Fruit fly (Drosophila melanogaster): ENCODE results near the gene CG14693.

CG14693 gene

DNA sequence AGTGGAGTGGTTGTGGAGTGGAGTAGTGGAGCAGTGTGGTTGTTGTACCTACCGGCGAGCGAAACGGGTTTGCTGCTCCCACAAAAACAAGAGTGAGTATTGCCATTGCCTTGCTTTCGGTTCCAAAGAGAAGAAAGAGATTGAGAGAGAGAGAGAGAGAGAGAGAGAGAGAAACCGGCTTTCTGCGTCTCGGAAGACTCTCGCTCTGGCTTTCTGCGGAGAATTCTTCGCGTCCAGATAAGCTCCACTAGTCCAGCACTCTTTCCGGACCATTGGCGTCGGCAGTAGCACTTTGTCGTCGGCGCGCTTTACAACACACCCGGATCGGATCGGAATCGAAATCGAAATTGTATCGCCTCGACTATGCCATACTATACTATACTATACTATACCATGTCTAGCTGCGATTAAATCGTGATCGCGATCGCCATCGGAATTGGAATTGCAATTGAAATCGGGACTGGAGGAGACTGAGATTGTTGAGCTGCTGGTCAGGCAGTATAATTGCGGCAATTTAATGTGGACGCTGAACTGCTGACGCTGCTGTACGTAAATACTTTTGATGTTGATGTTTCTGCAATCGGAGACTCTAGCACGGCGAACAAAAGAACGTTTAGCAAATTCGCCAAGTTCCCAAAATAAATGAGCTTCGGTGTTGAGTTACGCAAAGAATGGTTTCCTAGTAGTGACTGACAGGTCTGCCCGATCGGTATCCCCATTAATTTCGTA is 12.1 kb upstream of the CG14693 start, which contains the start of gene Cad86C:
TSS of gene Cad86C (plus strand) at position 284 of the 729 bp plus-strand sequence.
- TF ChIP-seq noc (tag; optimal IDR thresholded peaks at IDR 0.05) = no peak

DNA sequence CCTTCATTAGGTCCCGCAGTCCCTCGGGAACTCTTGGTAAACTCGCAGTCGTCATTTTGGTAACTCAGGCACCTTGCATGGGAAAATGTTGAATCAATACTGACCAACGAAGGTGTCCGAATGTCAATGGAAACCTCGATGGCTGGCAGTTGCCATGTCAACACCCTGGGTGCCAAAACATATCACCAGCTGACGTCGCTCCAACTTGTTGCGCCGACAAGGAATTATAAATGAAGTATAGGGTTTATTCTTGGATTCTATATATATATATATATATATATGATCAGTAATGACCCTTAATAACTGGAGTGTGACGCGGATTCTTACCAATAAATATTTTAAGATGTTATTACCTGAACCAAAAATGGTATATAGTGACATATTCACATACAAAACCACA is 11.0 kb downstream of the CG14693 start, which contains the start of gene CG14692:
TSS of gene CG14692 (minus strand) at position 101 of the 400 bp plus-strand sequence.
- no peak for TF ChIP-seq noc (tag; optimal IDR thresholded peaks at IDR 0.05)

DNA sequence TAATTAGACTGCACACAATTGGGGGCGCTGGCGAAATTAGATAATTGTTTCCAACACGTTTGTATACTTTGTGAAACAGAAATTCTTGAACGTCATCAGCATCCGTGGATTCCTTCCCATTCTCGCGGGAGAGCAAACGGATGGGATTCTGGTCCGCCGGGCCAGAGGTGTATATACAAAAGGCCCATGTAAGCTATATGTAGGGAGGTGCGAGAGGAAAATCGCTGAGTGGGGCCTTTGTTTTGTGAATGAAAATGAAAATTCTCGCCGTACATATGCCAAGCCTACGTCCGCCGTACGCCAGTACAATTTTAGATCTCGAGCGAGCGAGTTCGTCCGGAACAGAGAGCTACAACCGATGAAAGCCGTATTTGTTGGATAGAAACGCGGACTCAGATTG is 22.2 kb downstream of the CG14693 start, which contains the start of gene CG14687:
TSS of gene CG14687 (plus strand) at position 301 of the 400 bp plus-strand sequence.
- TF ChIP-seq noc (tag; optimal IDR thresholded peaks at IDR 0.05) = no peak

DNA sequence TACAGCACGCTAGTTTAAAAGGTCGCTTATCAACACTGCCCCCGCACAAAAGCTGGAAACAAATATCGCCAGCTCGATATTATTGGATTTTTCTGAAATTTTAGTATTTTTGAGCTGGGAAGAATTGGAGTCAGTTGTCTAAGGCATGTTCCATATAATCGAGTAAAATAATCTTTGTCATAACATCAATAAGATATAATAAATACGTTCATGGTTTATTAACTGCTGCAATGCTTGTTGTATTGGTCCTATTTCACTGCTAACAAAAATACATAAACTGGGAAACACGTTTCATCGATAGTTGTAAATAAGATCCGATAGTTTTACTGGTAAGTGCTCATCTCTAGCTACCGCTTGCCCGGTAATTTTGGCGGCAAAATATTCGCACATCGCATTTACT is 26.7 kb downstream of the CG14693 start, which contains the start of the genes Art1 and Mcm5:
TSS of gene Art1 (minus strand) at position 41 of the 400 bp plus-strand sequence.
TSS of gene Mcm5 (plus strand) at position 339 of the 400 bp plus-strand sequence.
- peak; percentile 49 for TF ChIP-seq noc (tag; optimal IDR thresholded peaks at IDR 0.05)

DNA sequence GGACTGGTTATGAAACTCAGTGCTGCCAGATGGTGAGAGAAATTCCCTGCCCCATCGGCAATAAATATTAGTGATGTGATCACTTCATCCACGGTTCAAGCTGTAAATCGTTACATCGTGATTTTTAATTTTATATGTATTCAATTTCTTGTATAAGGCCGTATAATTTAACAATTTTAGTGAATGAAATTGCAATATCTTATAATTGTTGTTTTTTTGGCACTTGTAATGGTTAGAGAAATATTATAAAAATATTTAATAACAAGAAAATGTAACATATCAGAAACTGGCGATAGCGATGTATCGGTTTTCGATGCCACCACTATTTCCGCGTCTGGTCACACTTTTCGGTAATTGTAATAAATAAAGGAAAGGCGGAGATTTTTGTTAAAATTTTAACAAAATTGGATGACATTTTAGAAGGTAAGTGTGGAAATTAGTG is 30.8 kb downstream of the CG14693 start, which contains the start of the genes mRpL37 and Rbp1:
TSS of gene mRpL37 (minus strand) at position 35 of the 442 bp plus-strand sequence.
TSS of gene Rbp1 (plus strand) at position 326 of the 442 bp plus-strand sequence.
- TF ChIP-seq noc (tag; optimal IDR thresholded peaks at IDR 0.05) = peak; percentile 70

DNA sequence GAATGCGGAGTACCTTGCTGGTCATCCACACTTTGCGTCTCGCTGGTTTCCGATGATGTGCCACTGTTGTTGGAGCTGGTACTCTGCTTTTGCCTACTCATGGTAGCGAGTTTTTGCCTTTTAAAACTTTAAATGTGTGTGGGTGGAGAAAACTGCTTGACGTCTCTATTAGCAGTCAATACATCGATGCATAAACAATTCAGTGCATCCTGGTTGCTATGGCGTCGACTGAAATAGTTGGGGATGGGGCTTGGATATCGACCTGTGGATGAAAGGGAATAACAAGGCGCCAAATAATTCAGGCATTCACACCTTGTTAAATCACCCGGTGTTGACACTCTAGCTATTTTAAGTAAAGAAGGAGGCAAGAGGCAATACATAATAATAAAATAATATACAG is 32.7 kb downstream of the CG14693 start, which contains the start of gene CG42633:
TSS of gene CG42633 (minus strand) at position 101 of the 400 bp plus-strand sequence.
- TF ChIP-seq noc (tag; optimal IDR thresholded peaks at IDR 0.05) = no peak

DNA sequence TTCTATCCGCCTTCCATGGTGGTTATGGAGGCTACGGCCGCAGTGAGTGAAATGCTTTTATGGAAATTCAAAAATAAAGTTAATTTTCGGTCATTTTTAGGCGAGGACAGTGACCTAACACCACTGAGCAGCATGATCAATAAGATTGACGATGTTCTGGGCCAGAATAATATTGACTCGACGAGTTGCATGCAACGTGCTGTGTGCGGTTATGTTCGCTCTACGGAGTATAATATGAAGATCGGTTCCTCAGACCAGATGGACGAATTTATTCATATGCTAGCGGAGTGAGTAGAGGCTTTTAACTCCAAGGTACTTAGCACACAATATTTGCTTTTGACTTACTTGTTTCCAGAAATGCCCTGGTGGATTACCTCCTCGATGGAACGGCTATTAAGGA is 34.7 kb downstream of the CG14693 start:
- no peak for TF ChIP-seq noc (tag; optimal IDR thresholded peaks at IDR 0.05)

DNA sequence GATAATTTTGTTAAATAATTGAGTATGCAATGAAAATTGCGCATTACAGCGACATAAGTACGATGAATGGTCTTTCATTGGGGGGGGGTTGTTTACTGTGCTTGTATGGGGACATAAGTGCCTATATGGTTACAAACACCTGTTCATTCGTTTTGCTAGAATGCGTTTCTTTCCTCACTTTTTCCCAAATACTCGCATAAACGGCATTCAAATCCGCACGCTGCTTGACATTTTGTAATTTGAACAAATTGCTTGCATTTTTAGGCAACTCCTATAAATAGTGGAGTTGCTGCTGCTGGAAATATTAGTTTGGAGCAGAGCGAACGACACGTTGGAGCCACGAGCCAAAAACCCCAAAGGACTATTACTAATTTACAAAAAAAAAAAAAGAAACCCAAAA is 35.6 kb downstream of the CG14693 start, which contains the start of gene Desi:
TSS of gene Desi (plus strand) at position 301 of the 400 bp plus-strand sequence.
- no peak for TF ChIP-seq noc (tag; optimal IDR thresholded peaks at IDR 0.05)

DNA sequence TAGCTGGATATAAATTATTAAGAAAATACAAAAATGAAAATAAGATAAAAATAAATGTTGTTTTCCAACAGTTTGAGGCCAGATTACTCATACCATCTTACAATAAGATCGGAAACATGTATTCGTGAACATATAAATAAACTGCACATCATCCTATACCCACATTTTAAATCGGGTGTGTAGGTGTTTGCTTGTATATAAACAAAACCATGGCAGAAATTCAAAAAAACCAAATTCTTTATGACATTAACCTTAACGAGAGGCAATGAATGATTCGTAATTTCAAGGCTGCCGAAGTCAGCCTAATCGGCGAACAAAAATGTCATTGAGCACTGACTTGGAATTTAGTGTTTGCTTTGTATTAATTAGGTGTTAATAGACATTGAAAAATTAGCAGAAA is 36.7 kb downstream of the CG14693 start:
- TF ChIP-seq noc (tag; optimal IDR thresholded peaks at IDR 0.05) = no peak

DNA sequence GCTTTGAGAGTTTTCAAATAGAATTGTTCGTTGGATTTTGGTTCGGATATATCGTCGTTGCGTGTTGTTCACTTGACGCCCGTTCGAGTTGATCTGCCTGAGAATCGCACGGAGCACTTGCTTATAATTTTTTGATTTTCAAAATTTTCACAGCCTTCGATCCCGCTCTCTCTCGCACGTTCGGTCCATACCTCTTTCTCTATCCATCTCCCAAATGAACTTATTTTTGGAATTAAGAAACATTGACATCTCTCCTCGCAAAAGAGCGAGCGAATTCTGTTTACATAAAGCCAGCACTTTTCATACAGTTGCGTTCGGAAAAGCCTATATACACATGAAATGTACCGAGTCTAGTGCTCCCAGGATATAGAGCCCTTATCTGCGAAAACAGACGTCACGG is 37.6 kb downstream of the CG14693 start, which contains the start of the genes CG45076, CG45078 and fau:
TSS of gene CG45076 (minus strand) at position 101 of the 400 bp plus-strand sequence.
TSS of gene CG45078 (minus strand) at position 101 of the 400 bp plus-strand sequence.
TSS of gene fau (minus strand) at position 101 of the 400 bp plus-strand sequence.
- no peak for TF ChIP-seq noc (tag; optimal IDR thresholded peaks at IDR 0.05)

DNA sequence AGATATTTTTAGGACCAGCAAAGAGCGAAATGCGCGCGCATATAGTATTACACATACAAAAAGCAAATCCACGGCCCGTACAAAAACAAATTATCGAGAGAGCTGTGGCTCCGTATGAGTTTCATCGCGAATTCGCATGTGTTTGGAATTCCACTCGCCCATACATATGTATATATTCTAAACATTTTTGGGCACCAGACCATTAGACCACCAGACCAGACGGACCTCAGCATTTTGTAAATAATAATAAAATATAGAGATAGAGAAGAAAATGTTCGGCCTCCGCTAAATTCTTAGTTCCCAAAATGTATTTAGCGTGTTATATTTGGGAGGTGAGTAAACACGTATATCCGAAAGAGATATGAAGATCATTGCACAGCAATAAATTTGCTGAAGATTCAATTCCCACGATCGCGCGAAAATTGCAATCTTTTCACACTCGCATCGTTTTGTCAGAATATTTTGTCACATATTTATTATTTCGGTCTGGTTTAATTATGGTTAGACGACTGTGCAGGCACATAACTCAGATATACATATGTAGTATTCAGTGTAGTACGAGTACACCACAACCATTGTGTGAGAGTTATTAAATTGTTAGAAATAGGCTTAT is 38.7 kb downstream of the CG14693 start:
- no peak for TF ChIP-seq noc (tag; optimal IDR thresholded peaks at IDR 0.05)

DNA sequence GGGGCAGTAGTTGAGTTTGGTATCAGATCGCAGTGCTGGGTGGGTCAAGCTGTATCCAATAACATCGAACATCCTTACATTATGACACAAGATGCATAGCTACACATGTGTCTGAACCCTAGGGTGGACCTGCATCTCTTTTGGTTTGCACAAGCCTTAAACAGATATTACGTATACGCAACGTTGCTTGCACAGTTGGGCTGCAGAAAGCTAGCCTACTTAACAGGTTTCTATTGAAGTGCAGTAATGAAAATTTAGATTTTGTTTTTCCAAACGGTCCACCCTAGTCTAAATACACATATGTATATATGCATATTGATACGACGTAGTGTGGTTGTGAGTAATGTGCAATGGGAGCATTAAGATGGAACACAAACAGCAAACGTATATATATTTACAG is 39.6 kb downstream of the CG14693 start:
- TF ChIP-seq noc (tag; optimal IDR thresholded peaks at IDR 0.05) = no peak

DNA sequence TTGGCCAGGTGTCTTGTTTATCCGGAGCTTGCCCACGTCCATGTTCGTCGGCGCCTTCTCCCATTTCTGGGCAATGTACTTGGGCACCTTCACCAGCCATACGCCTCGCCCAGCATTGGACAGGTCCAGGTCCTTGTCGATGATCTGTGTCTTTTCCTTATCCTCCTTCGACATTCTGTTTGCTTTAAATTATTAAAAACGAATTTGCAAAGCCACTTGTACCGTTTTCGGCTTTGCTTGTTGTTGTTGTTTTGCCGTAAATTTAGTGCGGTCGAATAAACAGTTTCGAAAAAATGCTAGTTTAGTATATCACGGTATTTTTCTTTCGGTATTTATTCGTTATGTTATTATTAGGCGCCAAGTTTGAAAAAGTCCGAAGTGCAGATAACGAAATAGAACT is 47.3 kb downstream of the CG14693 start, which contains the start of gene TfIIFbeta:
TSS of gene TfIIFbeta (minus strand) at position 279 of the 400 bp plus-strand sequence.
- no peak for TF ChIP-seq noc (tag; optimal IDR thresholded peaks at IDR 0.05)

DNA sequence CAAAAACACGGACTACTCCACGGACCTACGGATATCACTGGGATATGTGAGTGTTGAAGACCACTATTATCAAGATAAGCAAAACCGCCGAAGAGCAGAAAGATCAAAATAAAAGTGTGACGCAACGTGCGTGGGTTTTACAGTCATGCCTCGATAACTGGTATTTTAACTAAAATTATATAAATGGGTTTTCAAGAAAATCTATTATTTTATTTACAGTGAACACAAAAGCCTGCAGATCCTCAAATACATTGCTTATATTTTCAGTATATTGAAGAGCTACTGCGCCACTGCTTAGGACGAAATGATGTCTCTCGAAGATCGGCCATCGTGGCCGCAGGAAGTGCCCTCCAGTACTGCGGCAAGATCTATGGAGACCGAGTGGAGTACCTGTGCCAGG is 52.9 kb downstream of the CG14693 start:
- TF ChIP-seq noc (tag; optimal IDR thresholded peaks at IDR 0.05) = no peak
